1 fruit fly cellular context compared by ENCODE assay signal in the genomic region with DNA sequence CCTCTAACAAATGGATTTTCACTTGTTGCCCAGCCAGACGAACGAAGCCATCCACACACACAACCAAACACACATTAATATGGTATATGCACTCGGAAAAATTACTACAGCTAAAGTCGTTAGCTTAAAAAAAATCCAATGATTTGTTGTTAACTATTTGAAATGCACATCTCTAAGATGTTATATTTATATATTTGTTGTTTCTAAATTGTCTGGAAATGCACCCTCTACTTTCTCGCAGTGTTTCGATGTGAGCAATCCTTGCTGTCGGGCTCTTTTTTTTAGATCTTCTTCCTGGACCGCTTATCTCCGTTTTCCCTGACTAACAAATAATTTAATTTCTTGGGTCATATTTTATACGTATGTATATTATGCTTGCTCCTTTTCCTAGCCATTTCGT.
TF ChIP-seq lines count a peak whose summit lies in the region.

No protein-coding gene starts in this region.

TF ChIP-seq in whole organism, embryonic, 481 proteins besides CTCF, POLR2A, EP300 and RAD21 (continued from another document):
- TF ChIP-seq Mad (GFP tag; optimal IDR thresholded peaks at IDR 0.05; lab: Kevin White, UChicago) (no peak), sisA (GFP tag; IDR thresholded peaks at IDR 0.05; lab: Robert Waterston, UW) (no peak), CG1832 (GFP tag; optimal IDR thresholded peaks at IDR 0.05; lab: Kevin White, UChicago) (no peak), grau (tag; optimal IDR thresholded peaks at IDR 0.05; lab: Kevin White, UChicago) (peak; percentile 14), Deaf1 (tag; optimal IDR thresholded peaks at IDR 0.05; lab: Kevin White, UChicago) (peak; percentile 13), trem (tag; optimal IDR thresholded peaks at IDR 0.05; lab: Kevin White, UChicago) (no peak), slbo (GFP tag; IDR thresholded peaks at IDR 0.05; lab: Robert Waterston, UW) (peak; percentile 53), CG4404 (GFP tag; IDR thresholded peaks at IDR 0.05; lab: Robert Waterston, UW) (no peak), toy (GFP tag; IDR thresholded peaks at IDR 0.05; lab: Robert Waterston, UW) (no peak), Ada2b (GFP tag; IDR thresholded peaks at IDR 0.05; lab: Robert Waterston, UW) (no peak), Hr51 (GFP tag; optimal IDR thresholded peaks at IDR 0.05; lab: Kevin White, UChicago) (no peak), maf-S (GFP tag; optimal IDR thresholded peaks at IDR 0.05; lab: Kevin White, UChicago) (no peak), CG30403 (GFP tag; optimal IDR thresholded peaks at IDR 0.05; lab: Kevin White, UChicago) (peak; percentile 8), emc (GFP tag; optimal IDR thresholded peaks at IDR 0.05; lab: Kevin White, UChicago) (no peak), CG2202 (tag; optimal IDR thresholded peaks at IDR 0.05; lab: Kevin White, UChicago) (no peak), Doc2 (GFP tag; IDR thresholded peaks at IDR 0.05; lab: Robert Waterston, UW) (no peak), CG13424 (tag; optimal IDR thresholded peaks at IDR 0.05; lab: Kevin White, UChicago) (peak; percentile 21)
